Worm (Caenorhabditis elegans) whole organism, early embryonic: Measurements from ENCODE around the gene molo-1.

ENCODE experiments used
- B0310.2 ChIP-seq: sonication (generic microtip); optimal IDR thresholded peaks from 2 replicates; lab custom pipeline; 2016; ENCODE audit warnings: mild to moderate bottlenecking, missing genetic modification characterization, missing compliant biosample characterization
- F13C5.2 ChIP-seq: sonication (generic microtip); optimal IDR thresholded peaks from 2 replicates; lab custom pipeline; 2017; ENCODE audit warnings: mild to moderate bottlenecking, missing genetic modification characterization, inconsistent platforms, missing compliant biosample characterization
- aly-1 ChIP-seq: sonication (generic microtip); optimal IDR thresholded peaks from 2 replicates; lab custom pipeline; 2016; ENCODE audit warnings: missing genetic modification characterization, missing compliant biosample characterization
- ama-1 ChIP-seq: fragments of 150-350 bp; optimal IDR thresholded peaks from 2 replicates; lab custom pipeline; 2014
- ceh-13 ChIP-seq: fragments of 200-800 bp; sonication (Bioruptor generic); optimal IDR thresholded peaks from 2 replicates; lab custom pipeline; 2018; ENCODE audit warnings: mild to moderate bottlenecking, missing genetic modification characterization, missing compliant biosample characterization
- ceh-36 ChIP-seq: sonication (generic microtip); optimal IDR thresholded peaks from 2 replicates; lab custom pipeline; 2016; ENCODE audit warnings: missing genetic modification characterization, inconsistent platforms, missing compliant biosample characterization
- ets-7 ChIP-seq: sonication (generic microtip); optimal IDR thresholded peaks from 2 replicates; lab custom pipeline; 2016; ENCODE audit warnings: missing genotype, missing genetic modification characterization, missing compliant biosample characterization
- flt-1 ChIP-seq: fragments of 200-800 bp; sonication (Bioruptor generic); IDR thresholded peaks from 2 replicates; pipeline ENCODE4 v1.3.6; 2022; ENCODE audit warnings: missing genetic modification characterization, missing compliant biosample characterization
- hmbx-1 ChIP-seq: sonication (generic microtip); optimal IDR thresholded peaks from 2 replicates; lab custom pipeline; 2016; ENCODE audit warnings: mild to moderate bottlenecking, missing genetic modification characterization, missing compliant biosample characterization
- hmg-4 ChIP-seq: fragments of 200-800 bp; sonication (Bioruptor generic); optimal IDR thresholded peaks from 2 replicates; lab custom pipeline; 2018; ENCODE audit warnings: mild to moderate bottlenecking, missing genetic modification characterization, missing compliant biosample characterization
- hnd-1 ChIP-seq: sonication (generic microtip); optimal IDR thresholded peaks from 2 replicates; lab custom pipeline; 2016; ENCODE audit warnings: missing genetic modification characterization, missing compliant biosample characterization
- pes-1 ChIP-seq: fragments of 200-800 bp; sonication (Bioruptor generic); IDR thresholded peaks from 2 replicates; pipeline ENCODE4 v1.3.6; 2022; ENCODE audit warnings: missing genetic modification reagents, missing genetic modification characterization, missing compliant biosample characterization
- scrt-1 ChIP-seq: fragments of 200-800 bp; sonication (Bioruptor generic); IDR thresholded peaks from 2 replicates; pipeline ENCODE4 v1.3.6; 2022; ENCODE audit warnings: missing genetic modification characterization, missing compliant biosample characterization
- sea-1 ChIP-seq: fragments of 200-800 bp; sonication (Bioruptor generic); conservative IDR thresholded peaks from 2 replicates; pipeline ENCODE4 v1.3.6; 2022; ENCODE audit warnings: missing genetic modification characterization, missing compliant biosample characterization
- tbx-11 ChIP-seq: fragments of 200-800 bp; sonication (Bioruptor generic); IDR thresholded peaks from 2 replicates; pipeline ENCODE4 v1.3.6; 2022; ENCODE audit warnings: missing genetic modification characterization, missing compliant biosample characterization
- tbx-37 ChIP-seq: fragments of 200-800 bp; sonication (Bioruptor generic); conservative IDR thresholded peaks from 2 replicates; pipeline ENCODE4 v1.3.6; 2022; ENCODE audit warnings: missing genetic modification reagents, missing genetic modification characterization, missing compliant biosample characterization
- tra-4 ChIP-seq: sonication (generic microtip); optimal IDR thresholded peaks from 2 replicates; lab custom pipeline; 2017; ENCODE audit warnings: missing genetic modification characterization, missing compliant biosample characterization

Gene molo-1

DNA sequence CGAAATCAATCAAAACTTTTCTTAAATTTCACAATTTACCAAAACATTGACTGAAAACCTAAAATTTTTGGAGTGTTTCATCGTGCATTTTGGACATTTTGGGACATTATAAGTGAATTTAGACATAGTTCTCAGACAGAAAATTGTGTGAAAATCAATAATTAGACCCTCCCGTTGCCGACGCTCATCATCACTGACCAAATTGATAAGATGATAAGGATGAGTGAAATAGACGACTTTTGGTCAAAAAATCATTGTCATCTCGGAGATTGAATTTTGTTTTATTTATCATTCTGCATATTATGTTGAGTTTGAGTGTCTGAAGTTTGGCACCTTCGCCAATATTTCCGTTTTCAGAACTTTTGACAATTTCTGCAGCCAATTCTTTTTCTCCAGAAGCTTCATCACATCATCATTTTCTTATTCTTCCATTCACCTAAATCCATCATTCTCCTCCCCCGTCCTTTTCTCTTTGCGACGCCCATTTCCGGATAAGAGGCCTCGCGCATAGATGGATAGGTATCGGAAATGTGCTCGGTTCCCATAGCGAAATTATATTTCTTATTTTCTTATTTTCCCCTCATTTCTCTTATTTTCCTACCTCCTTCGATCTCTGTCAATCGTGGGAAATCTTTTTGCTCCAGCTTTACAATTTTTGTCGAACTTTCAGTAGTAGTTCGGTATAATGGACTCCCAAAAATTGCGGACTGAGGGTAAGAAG, 38.0 kb downstream of the molo-1 start, which contains the start of gene bas-1:
Gene bas-1, plus strand, starts transcription at position 671 of the 721 bp plus-strand sequence.
- no peak for TF ChIP-seq pes-1 (GFP tag; lab: Robert Waterston, UW)
- no peak for TF ChIP-seq aly-1 (tag; lab: Kevin White, UChicago)
- no peak for TF ChIP-seq hmg-4
- TF ChIP-seq ets-7: no peak
- no peak for TF ChIP-seq ama-1 (lab: Kevin White, UChicago)
- TF ChIP-seq ceh-36 (tag; lab: Kevin White, UChicago): no peak
- no peak for TF ChIP-seq tra-4
- TF ChIP-seq ceh-13 (GFP tag; lab: Kevin White, UChicago): no peak

DNA sequence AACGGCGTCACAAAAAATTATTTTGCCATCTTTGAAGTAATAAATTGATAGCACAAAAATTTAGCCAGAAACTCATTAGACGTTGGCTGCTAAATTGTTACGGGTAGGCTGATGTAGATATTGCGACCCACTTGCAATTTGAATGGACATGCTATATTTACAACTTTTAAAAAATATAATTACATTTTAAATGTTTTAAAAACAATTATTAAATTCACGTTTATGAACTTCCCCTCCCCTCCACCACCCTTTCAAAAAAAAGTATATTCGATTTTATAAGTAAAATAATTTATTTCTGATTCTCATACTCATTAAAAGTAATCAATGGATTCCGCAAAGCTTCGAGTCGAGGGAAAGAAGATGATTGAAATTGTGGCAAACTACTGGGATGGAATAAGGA, 40.9 kb downstream of the molo-1 start, which contains the start of gene basl-1:
Gene basl-1, plus strand, starts transcription at position 301 of the 400 bp plus-strand sequence.
- TF ChIP-seq ceh-36 (tag; lab: Kevin White, UChicago) (no peak), hmg-4 (no peak), tra-4 (no peak), flt-1 (GFP tag; lab: Robert Waterston, UW) (no peak), tbx-11 (no peak), hmbx-1 (tag; lab: Kevin White, UChicago) (no peak), F13C5.2 (tag; lab: Kevin White, UChicago) (no peak), tbx-37 (no peak), ama-1 (lab: Kevin White, UChicago) (no peak), pes-1 (GFP tag; lab: Robert Waterston, UW) (no peak), ets-7 (no peak), ceh-13 (GFP tag; lab: Kevin White, UChicago) (no peak), scrt-1 (no peak), B0310.2 (tag; lab: Kevin White, UChicago) (no peak), sea-1 (GFP tag; lab: Robert Waterston, UW) (no peak), aly-1 (tag; lab: Kevin White, UChicago) (no peak), hnd-1 (tag; lab: Kevin White, UChicago) (no peak)

DNA sequence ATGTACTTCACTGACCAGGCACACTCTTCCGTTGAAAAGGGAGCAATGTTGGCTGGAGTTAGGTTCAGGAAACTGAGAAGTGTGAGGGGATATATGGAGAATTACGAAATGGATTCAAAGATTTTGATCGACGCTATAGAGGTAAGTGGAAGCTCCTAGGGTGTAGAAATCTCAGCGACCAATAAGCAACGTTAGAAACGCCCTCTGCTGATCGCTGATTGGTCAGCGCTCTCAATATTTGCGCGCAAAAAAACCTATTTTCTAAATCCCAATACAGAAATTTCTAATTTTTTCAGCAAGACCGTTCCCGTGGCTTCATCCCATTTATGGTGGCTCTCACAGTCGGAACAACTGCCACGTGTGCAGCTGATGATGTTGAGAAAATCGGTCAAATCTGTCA, 41.9 kb downstream of the molo-1 start:
- TF ChIP-seq scrt-1 (no peak), hmbx-1 (tag; lab: Kevin White, UChicago) (no peak), F13C5.2 (tag; lab: Kevin White, UChicago) (no peak), ceh-13 (GFP tag; lab: Kevin White, UChicago) (no peak), sea-1 (GFP tag; lab: Robert Waterston, UW) (no peak), tbx-11 (no peak), tbx-37 (no peak), tra-4 (no peak), flt-1 (GFP tag; lab: Robert Waterston, UW) (no peak), hmg-4 (no peak), B0310.2 (tag; lab: Kevin White, UChicago) (no peak), ets-7 (no peak)

ce11 chrIII:5620186-5620585, 46.4 kb downstream of the molo-1 start:
- TF ChIP-seq hnd-1 (tag; lab: Kevin White, UChicago) (no peak), B0310.2 (tag; lab: Kevin White, UChicago) (no peak), pes-1 (GFP tag; lab: Robert Waterston, UW) (no peak), tbx-11 (no peak), ama-1 (lab: Kevin White, UChicago) (no peak), aly-1 (tag; lab: Kevin White, UChicago) (no peak), ceh-36 (tag; lab: Kevin White, UChicago) (no peak), scrt-1 (no peak), ets-7 (no peak), hmg-4 (no peak)

DNA sequence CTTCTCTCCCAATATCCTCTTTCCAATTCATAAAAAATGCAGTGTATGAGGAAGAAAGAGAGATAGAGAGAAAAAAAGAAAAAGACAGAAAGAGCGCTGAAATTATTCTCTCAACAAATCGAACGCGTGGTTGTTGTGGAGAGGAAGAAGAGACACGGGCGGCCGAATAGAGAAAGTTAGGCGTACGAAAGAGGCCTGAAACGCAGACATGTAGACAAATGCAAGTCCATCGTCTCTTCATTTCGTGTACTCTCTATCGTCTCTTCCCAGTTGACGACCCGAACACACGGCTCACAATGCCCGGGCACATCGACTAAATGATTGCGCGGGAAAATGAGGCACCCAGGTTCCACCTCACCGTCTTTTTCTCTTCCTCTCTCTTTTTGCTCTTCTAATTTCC, 47.4 kb downstream of the molo-1 start:
- TF ChIP-seq F13C5.2 (tag; lab: Kevin White, UChicago) (peak; percentile 8), hnd-1 (tag; lab: Kevin White, UChicago) (no peak), hmg-4 (peak; percentile 9), scrt-1 (no peak), pes-1 (GFP tag; lab: Robert Waterston, UW) (no peak)

- TF ChIP-seq hmg-4 (no peak), hnd-1 (tag; lab: Kevin White, UChicago) (no peak)
Measured at ce11 chrIII:5622232-5623009, 48.6 kb downstream of the molo-1 start.

DNA sequence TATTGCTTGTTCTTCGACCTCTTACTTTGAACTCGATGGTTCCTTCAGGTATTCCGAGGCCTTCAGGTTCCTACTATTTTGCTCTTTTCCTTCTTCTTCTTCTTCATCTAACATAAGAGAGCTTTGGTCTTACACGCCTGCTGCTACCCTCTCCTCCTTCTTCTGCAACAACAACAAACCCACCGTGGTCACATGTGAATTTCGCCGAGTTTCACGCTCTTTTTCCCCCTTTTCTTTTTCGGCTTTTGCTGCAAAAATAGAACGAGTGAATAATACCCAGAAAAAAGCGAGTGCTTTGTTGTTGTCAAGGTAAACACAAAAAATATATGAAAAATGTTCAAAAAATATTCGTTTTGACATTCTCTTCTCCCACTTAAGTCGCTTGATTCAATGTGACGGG, 49.6 kb downstream of the molo-1 start:
- TF ChIP-seq sea-1 (GFP tag; lab: Robert Waterston, UW) (no peak), aly-1 (tag; lab: Kevin White, UChicago) (no peak), pes-1 (GFP tag; lab: Robert Waterston, UW) (no peak), tbx-11 (no peak), ceh-13 (GFP tag; lab: Kevin White, UChicago) (no peak), tbx-37 (no peak), hnd-1 (tag; lab: Kevin White, UChicago) (no peak), F13C5.2 (tag; lab: Kevin White, UChicago) (no peak), ama-1 (lab: Kevin White, UChicago) (no peak), ets-7 (no peak), flt-1 (GFP tag; lab: Robert Waterston, UW) (no peak), ceh-36 (tag; lab: Kevin White, UChicago) (no peak), tra-4 (no peak), hmbx-1 (tag; lab: Kevin White, UChicago) (no peak), scrt-1 (no peak)
